Worm (Caenorhabditis elegans) whole organism, L2 larva: Measurements from ENCODE around the gene exc-9.

Experiments
- ZK546.5 ChIP-seq: sonication (generic microtip); optimal IDR thresholded peaks from 2 replicates; lab custom pipeline; 2017; ENCODE audit warnings: missing biosample characterization, missing genetic modification characterization
- aly-2 ChIP-seq: fragments of 150-350 bp; optimal IDR thresholded peaks from 2 replicates; lab custom pipeline; 2014; ENCODE audit warnings: missing biosample characterization, missing genetic modification characterization
- blmp-1 ChIP-seq: sonication (generic microtip); optimal IDR thresholded peaks from 2 replicates; lab custom pipeline; 2017; ENCODE audit warnings: missing genetic modification characterization, mild to moderate bottlenecking, missing compliant biosample characterization, antibody characterized with exemption, moderate library complexity; ENCODE audit not compliant: insufficient read depth
- ceh-82 ChIP-seq: fragments of 150-350 bp; optimal IDR thresholded peaks from 2 replicates; lab custom pipeline; 2014; ENCODE audit warnings: missing biosample characterization, missing genetic modification characterization
- crh-2 ChIP-seq: sonication (generic microtip); optimal IDR thresholded peaks from 2 replicates; lab custom pipeline; 2017; ENCODE audit warnings: missing biosample characterization, missing genetic modification characterization
- fos-1 ChIP-seq: fragments of 150-350 bp; optimal IDR thresholded peaks from 2 replicates; lab custom pipeline; 2014; ENCODE audit warnings: missing biosample characterization, missing genetic modification characterization
- lin-13 ChIP-seq: fragments of 150-350 bp; optimal IDR thresholded peaks from 2 replicates; lab custom pipeline; 2014; ENCODE audit warnings: missing biosample characterization, missing genetic modification reagents, missing genetic modification characterization
- nhr-11 ChIP-seq: fragments of 150-350 bp; optimal IDR thresholded peaks from 2 replicates; lab custom pipeline; 2014; ENCODE audit warnings: missing biosample characterization, missing genetic modification characterization
- nhr-237 ChIP-seq: fragments of 150-350 bp; optimal IDR thresholded peaks from 2 replicates; lab custom pipeline; 2014; ENCODE audit warnings: missing biosample characterization, missing genetic modification characterization
- sem-4 ChIP-seq: fragments of 150-350 bp; optimal IDR thresholded peaks from 2 replicates; lab custom pipeline; 2014; ENCODE audit warnings: missing biosample characterization, missing genetic modification reagents, missing genetic modification characterization
- skn-1 ChIP-seq: sonication (generic microtip); optimal IDR thresholded peaks from 2 replicates; lab custom pipeline; 2017; ENCODE audit warnings: missing biosample characterization, missing genetic modification characterization
- snpc-4 ChIP-seq: fragments of 150-350 bp; optimal IDR thresholded peaks from 2 replicates; lab custom pipeline; 2014; ENCODE audit warnings: missing biosample characterization, missing genetic modification characterization
- ztf-11 ChIP-seq: sonication (generic microtip); optimal IDR thresholded peaks from 2 replicates; lab custom pipeline; 2017; ENCODE audit warnings: missing biosample characterization, missing genetic modification characterization
- ztf-4 ChIP-seq: fragments of 150-350 bp; optimal IDR thresholded peaks from 2 replicates; lab custom pipeline; 2014; ENCODE audit warnings: missing biosample characterization, missing genetic modification characterization

DNA sequence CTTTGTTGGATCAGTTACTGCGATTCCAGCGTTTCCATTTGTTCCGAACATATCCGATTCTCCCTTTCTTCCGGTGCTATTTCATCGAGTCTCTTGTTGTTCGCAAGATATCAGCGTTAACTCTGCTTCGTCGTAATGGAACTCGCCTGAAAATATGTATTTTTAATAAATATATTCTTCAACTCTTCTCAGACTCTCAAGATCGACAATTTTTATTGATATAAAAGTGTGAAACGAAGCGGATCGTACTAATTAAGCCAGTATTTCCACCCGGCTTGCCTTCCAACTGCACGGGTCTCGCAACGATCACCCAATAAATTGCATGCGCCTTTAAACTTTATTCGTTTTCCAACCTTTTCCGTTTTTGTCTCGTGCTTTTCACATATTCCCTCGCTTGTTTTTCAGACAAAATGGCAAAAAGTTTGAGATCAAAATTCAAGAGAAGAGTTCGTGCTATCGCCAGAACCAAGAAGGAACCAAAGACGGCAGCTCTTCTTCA lies 16.8 kb downstream of the exc-9 start, which contains the start of the genes xpo-3 and C49H3.3:
- TF ChIP-seq snpc-4 (tag; lab: Kevin White, UChicago), result no peak
- no peak for TF ChIP-seq ztf-4 (tag; lab: Kevin White, UChicago)
- TF ChIP-seq ztf-11 (tag; lab: Kevin White, UChicago), result no peak
- TF ChIP-seq aly-2 (tag; lab: Kevin White, UChicago), result no peak
- no peak for TF ChIP-seq blmp-1 (tag; lab: Kevin White, UChicago)
- peak; percentile 50 for TF ChIP-seq crh-2 (tag; lab: Kevin White, UChicago)
- TF ChIP-seq skn-1, result no peak
- no peak for TF ChIP-seq ZK546.5 (tag; lab: Kevin White, UChicago)
- no peak for TF ChIP-seq nhr-11 (tag; lab: Kevin White, UChicago)
- no peak for TF ChIP-seq ceh-82
- no peak for TF ChIP-seq lin-13 (GFP tag; lab: Kevin White, UChicago)
- no peak for TF ChIP-seq sem-4 (tag; lab: Kevin White, UChicago)
- no peak for TF ChIP-seq nhr-237 (tag; lab: Kevin White, UChicago)
- TF ChIP-seq fos-1 (tag; lab: Kevin White, UChicago), result peak; percentile 5
